Fruit fly (Drosophila melanogaster) whole organism, wandering third instar larva: ENCODE data around the gene Eph.

Experiments
- Abd-B ChIP-seq: fragments of >200 bp; optimal IDR thresholded peaks from 2 replicates; lab custom pipeline; 2017; ENCODE audit warnings: missing biosample characterization, missing genetic modification characterization
- CG32264 ChIP-seq: fragments of 200-800 bp; sonication (Bioruptor generic); optimal IDR thresholded peaks from 2 replicates; lab custom pipeline; 2016; ENCODE audit warnings: missing biosample characterization, missing genetic modification characterization
- CG9705 ChIP-seq: fragments of 200-800 bp; sonication (Bioruptor generic); optimal IDR thresholded peaks from 2 replicates; lab custom pipeline; 2018; ENCODE audit warnings: missing biosample characterization, mild to moderate bottlenecking, missing genetic modification characterization
- CrebA ChIP-seq: fragments of 200-800 bp; sonication (Bioruptor generic); optimal IDR thresholded peaks from 2 replicates; lab custom pipeline; 2016; ENCODE audit warnings: missing biosample characterization, mild to moderate bottlenecking, missing genetic modification characterization, borderline replicate concordance
- Dfd ChIP-seq: fragments of >200 bp; optimal IDR thresholded peaks from 2 replicates; lab custom pipeline; 2017; ENCODE audit warnings: missing biosample characterization, missing genetic modification characterization
- GATAd ChIP-seq: sonication (Bioruptor generic); optimal IDR thresholded peaks from 2 replicates; lab custom pipeline; 2016; ENCODE audit warnings: missing biosample characterization, missing genetic modification characterization
- HLH106 ChIP-seq: fragments of 200-800 bp; optimal IDR thresholded peaks from 3 replicates; lab custom pipeline; 2019; ENCODE audit warnings: missing biosample characterization, mild to moderate bottlenecking, missing genetic modification characterization, moderate library complexity
- Hr78 ChIP-seq: fragments of >200 bp; optimal IDR thresholded peaks from 2 replicates; lab custom pipeline; 2017; ENCODE audit warnings: missing biosample characterization, missing genetic modification characterization
- Hr83 ChIP-seq: fragments of 200-300 bp; sonication (Bioruptor generic); optimal IDR thresholded peaks from 2 replicates; lab custom pipeline; 2016; ENCODE audit warnings: missing biosample characterization, mild to moderate bottlenecking, missing genetic modification characterization, moderate library complexity; ENCODE audit not compliant: poor library complexity, severe bottlenecking
- Jra ChIP-seq: sonication (Bioruptor generic); optimal IDR thresholded peaks from 2 replicates; lab custom pipeline; 2016; ENCODE audit warnings: missing biosample characterization, missing genetic modification characterization
- Myc ChIP-seq: fragments of >200 bp; optimal IDR thresholded peaks from 2 replicates; lab custom pipeline; 2017
- N ChIP-seq: fragments of >200 bp; optimal IDR thresholded peaks from 2 replicates; lab custom pipeline; 2018; ENCODE audit warnings: missing biosample characterization, missing external identifiers, missing genetic modification characterization
- OdsH ChIP-seq: fragments of 200-800 bp; sonication (Bioruptor generic); optimal IDR thresholded peaks from 2 replicates; lab custom pipeline; 2016; ENCODE audit warnings: missing biosample characterization, mild to moderate bottlenecking, missing genetic modification characterization
- Rel ChIP-seq, 2 experiments: fragments of 200-800 bp; sonication (Bioruptor generic) in 1 of 2; optimal IDR thresholded peaks; 2 replicates in 1 of 2; 3 replicates in 1 of 2; lab custom pipeline; 2016 to 2019; ENCODE audit warnings: mild to moderate bottlenecking in 2 of 2, missing biosample characterization in 2 of 2, missing genetic modification characterization in 2 of 2, moderate library complexity in 1 of 2
- Sp1 ChIP-seq: fragments of 200-800 bp; sonication (Bioruptor generic); optimal IDR thresholded peaks from 3 replicates; lab custom pipeline; 2019; ENCODE audit warnings: missing biosample characterization, mild to moderate bottlenecking, missing genetic modification characterization, moderate library complexity
- Vsx2 ChIP-seq: fragments of 200-300, 225-300 bp; sonication (Bioruptor generic); optimal IDR thresholded peaks from 2 replicates; lab custom pipeline; 2018; ENCODE audit warnings: missing biosample characterization, missing genetic modification characterization; ENCODE audit not compliant: partially characterized antibody
- br ChIP-seq: fragments of 200-800 bp; sonication (Bioruptor generic); optimal IDR thresholded peaks from 2 replicates; lab custom pipeline; 2016; ENCODE audit warnings: missing biosample characterization, missing genetic modification characterization
- dmrt93B ChIP-seq: fragments of 200-800 bp; sonication (Bioruptor generic); optimal IDR thresholded peaks from 2 replicates; lab custom pipeline; 2018; ENCODE audit warnings: missing biosample characterization, mild to moderate bottlenecking, missing genetic modification characterization
- dsf ChIP-seq: sonication (Bioruptor generic); optimal IDR thresholded peaks from 2 replicates; lab custom pipeline; 2016; ENCODE audit warnings: missing biosample characterization, missing genetic modification characterization, borderline replicate concordance
- ey ChIP-seq: fragments of 200-800 bp; sonication (Bioruptor generic); optimal IDR thresholded peaks from 2 replicates; lab custom pipeline; 2016; ENCODE audit warnings: missing biosample characterization, missing genetic modification characterization
- foxo ChIP-seq, 2 experiments: fragments of 200-800 bp; sonication (Bioruptor generic); optimal IDR thresholded peaks; 2 replicates in 1 of 2; 3 replicates in 1 of 2; lab custom pipeline; 2016 to 2017; ENCODE audit warnings: missing biosample characterization in 2 of 2, missing genetic modification characterization in 2 of 2
- fru ChIP-seq: fragments of 200-800 bp; sonication (Bioruptor generic); optimal IDR thresholded peaks from 3 replicates; lab custom pipeline; 2016; ENCODE audit warnings: missing biosample characterization, mild to moderate bottlenecking, missing genetic modification characterization
- h ChIP-seq: fragments of 200-800 bp; sonication (Bioruptor generic); optimal IDR thresholded peaks from 3 replicates; lab custom pipeline; 2016; ENCODE audit warnings: missing biosample characterization, mild to moderate bottlenecking, missing genetic modification characterization
- jim ChIP-seq: fragments of 175-275, 200-325 bp; sonication (Bioruptor generic); optimal IDR thresholded peaks from 2 replicates; lab custom pipeline; 2016; ENCODE audit warnings: missing biosample characterization, mild to moderate bottlenecking, missing genetic modification characterization
- lola ChIP-seq: fragments of >200 bp; optimal IDR thresholded peaks from 2 replicates; lab custom pipeline; 2017; ENCODE audit warnings: missing biosample characterization, missing genetic modification characterization
- pan ChIP-seq: fragments of >200 bp; optimal IDR thresholded peaks from 2 replicates; lab custom pipeline; 2017
- psq ChIP-seq: fragments of 200-800 bp; sonication (Bioruptor generic); optimal IDR thresholded peaks from 3 replicates; lab custom pipeline; 2017; ENCODE audit warnings: missing biosample characterization, mild to moderate bottlenecking, missing genetic modification characterization, moderate library complexity
- rgr ChIP-seq: fragments of 200-800 bp; sonication (Bioruptor generic); optimal IDR thresholded peaks from 3 replicates; lab custom pipeline; 2016; ENCODE audit warnings: missing biosample characterization, mild to moderate bottlenecking, missing genetic modification characterization
- sv ChIP-seq: fragments of 200-800 bp; sonication (Bioruptor generic); optimal IDR thresholded peaks from 3 replicates; lab custom pipeline; 2016; ENCODE audit warnings: missing biosample characterization, missing genetic modification characterization
- tai ChIP-seq: sonication (Bioruptor generic); optimal IDR thresholded peaks from 2 replicates; lab custom pipeline; 2016; ENCODE audit warnings: missing biosample characterization, missing genetic modification characterization
- usp ChIP-seq: fragments of >200 bp; optimal IDR thresholded peaks from 2 replicates; lab custom pipeline; 2017; ENCODE audit warnings: missing biosample characterization, missing genetic modification characterization
- woc ChIP-seq: sonication (Bioruptor generic); optimal IDR thresholded peaks from 2 replicates; lab custom pipeline; 2016; ENCODE audit warnings: missing biosample characterization, mild to moderate bottlenecking, missing genetic modification characterization

The Eph gene

dm6 chr4:659884-660846 is 49.7 kb downstream of the Eph start, which contains the start of gene gw (continued):
- peak; percentile 70 for TF ChIP-seq Hr78
- peak; percentile 88 for TF ChIP-seq rgr
- peak; percentile 74 for TF ChIP-seq dsf
- peak; percentile 87 for TF ChIP-seq fru (GFP tag; lab: Kevin White, UChicago)

dm6 chr4:662101-662500 is 51.6 kb downstream of the Eph start:
- TF ChIP-seq fru (GFP tag; lab: Kevin White, UChicago) = no peak
- TF ChIP-seq Myc = no peak
- TF ChIP-seq lola (GFP tag; lab: Kevin White, UChicago) = no peak
- no peak for TF ChIP-seq Sp1
- no peak for TF ChIP-seq CrebA (GFP tag; lab: Kevin White, UChicago)
- TF ChIP-seq CG9705 = no peak
- TF ChIP-seq foxo (GFP tag; optimal IDR thresholded peaks at IDR 0.05; lab: Kevin White, UChicago) = no peak
- TF ChIP-seq jim = no peak
- TF ChIP-seq h = no peak
- TF ChIP-seq Vsx2 = no peak
- no peak for TF ChIP-seq HLH106 (tag; lab: Kevin White, UChicago)
- no peak for TF ChIP-seq OdsH (GFP tag; lab: Kevin White, UChicago)
- no peak for TF ChIP-seq Hr83 (GFP tag; lab: Kevin White, UChicago)
- no peak for TF ChIP-seq CG32264 (GFP tag; lab: Kevin White, UChicago)
- TF ChIP-seq Abd-B (GFP tag; lab: Kevin White, UChicago) = no peak
- TF ChIP-seq dmrt93B (GFP tag; lab: Kevin White, UChicago) = no peak

- TF ChIP-seq Hr78 (peak; percentile 87), ey (GFP tag; lab: Kevin White, UChicago) (peak; percentile 36), Abd-B (GFP tag; lab: Kevin White, UChicago) (no peak), N (peak; percentile 89), lola (GFP tag; lab: Kevin White, UChicago) (peak; percentile 64), woc (GFP tag; lab: Kevin White, UChicago) (peak; percentile 46), tai (GFP tag; lab: Kevin White, UChicago) (no peak), psq (GFP tag; lab: Kevin White, UChicago) (no peak), dsf (no peak), GATAd (GFP tag; lab: Kevin White, UChicago) (no peak), CG9705 (peak; percentile 16), usp (GFP tag; lab: Kevin White, UChicago) (no peak)
- TF ChIP-seq, all 38 proteins: peak for 6
Measured at dm6 chr4:663055-663670, 52.7 kb downstream of the Eph start, which contains the start of the genes CG46466 and Slip1. Gene CG46466, minus strand, starts transcription at chr4:663124. Gene Slip1, plus strand, starts transcription at chr4:663621.

- TF ChIP-seq dsf (no peak), CG9705 (no peak), usp (GFP tag; lab: Kevin White, UChicago) (no peak), Dfd (GFP tag; lab: Kevin White, UChicago) (no peak), pan (no peak), foxo (GFP tag; optimal IDR thresholded peaks at IDR 0.05; lab: Kevin White, UChicago) (no peak), br (GFP tag; lab: Kevin White, UChicago) (no peak), Jra (GFP tag; lab: Kevin White, UChicago) (no peak), OdsH (GFP tag; lab: Kevin White, UChicago) (no peak), tai (GFP tag; lab: Kevin White, UChicago) (no peak), Abd-B (GFP tag; lab: Kevin White, UChicago) (no peak), psq (GFP tag; lab: Kevin White, UChicago) (no peak), GATAd (GFP tag; lab: Kevin White, UChicago) (no peak), sv (GFP tag; lab: Kevin White, UChicago) (no peak), Rel (GFP tag; optimal IDR thresholded peaks at IDR 0.05; lab: Kevin White, UChicago) (no peak), Rel (tag; optimal IDR thresholded peaks at IDR 0.05; lab: Kevin White, UChicago) (no peak), ey (GFP tag; lab: Kevin White, UChicago) (no peak), Sp1 (no peak), HLH106 (tag; lab: Kevin White, UChicago) (no peak), fru (GFP tag; lab: Kevin White, UChicago) (no peak), dmrt93B (GFP tag; lab: Kevin White, UChicago) (no peak)
- TF ChIP-seq, all 38 proteins: peak for 0
Measured at dm6 chr4:664277-664676, 53.8 kb downstream of the Eph start.
